Worm (Caenorhabditis elegans) whole organism, late embryonic: ENCODE data around the gene T02H6.9.

Experiments
- T23F11.4 ChIP-seq: fragments of 200-800 bp; sonication (Bioruptor generic); optimal IDR thresholded peaks from 2 replicates; lab custom pipeline; 2018; ENCODE audit warnings: mild to moderate bottlenecking, missing genetic modification characterization, missing compliant biosample characterization
- ceh-34 ChIP-seq: sonication (generic microtip); optimal IDR thresholded peaks from 2 replicates; lab custom pipeline; 2016; ENCODE audit warnings: mild to moderate bottlenecking, missing genetic modification characterization, missing compliant biosample characterization
- ceh-9 ChIP-seq: sonication (generic microtip); optimal IDR thresholded peaks from 2 replicates; lab custom pipeline; 2016; ENCODE audit warnings: mild to moderate bottlenecking, missing genetic modification characterization, inconsistent platforms, missing compliant biosample characterization
- gmeb-2 ChIP-seq: sonication (generic microtip); optimal IDR thresholded peaks from 2 replicates; lab custom pipeline; 2016; ENCODE audit warnings: missing genetic modification characterization, inconsistent platforms, missing compliant biosample characterization
- hlh-30 ChIP-seq: sonication (generic microtip); optimal IDR thresholded peaks from 2 replicates; lab custom pipeline; 2017; ENCODE audit warnings: antibody characterized with exemption, missing genetic modification characterization, missing compliant biosample characterization; ENCODE audit not compliant: insufficient read depth
- lim-6 ChIP-seq: sonication (generic microtip); optimal IDR thresholded peaks from 2 replicates; lab custom pipeline; 2016; ENCODE audit warnings: missing genetic modification characterization, missing compliant biosample characterization
- nfya-1 ChIP-seq: sonication (generic microtip); optimal IDR thresholded peaks from 2 replicates; lab custom pipeline; 2017; ENCODE audit warnings: missing genetic modification characterization, mild to moderate bottlenecking, missing compliant biosample characterization, antibody characterized with exemption, moderate library complexity
- nhr-11 ChIP-seq: fragments of 150-350 bp; optimal IDR thresholded peaks from 2 replicates; lab custom pipeline; 2014; ENCODE audit warnings: missing biosample characterization, missing genetic modification characterization
- nhr-232 ChIP-seq: sonication (generic microtip); optimal IDR thresholded peaks from 2 replicates; lab custom pipeline; 2016; ENCODE audit warnings: missing genetic modification characterization, missing compliant biosample characterization
- pax-1 ChIP-seq: fragments of 150-350 bp; optimal IDR thresholded peaks from 2 replicates; lab custom pipeline; 2014; ENCODE audit warnings: missing biosample characterization, missing genetic modification characterization
- pha-4 ChIP-seq: fragments of 150-350 bp; optimal IDR thresholded peaks from 2 replicates; lab custom pipeline; 2018; ENCODE audit warnings: missing biosample characterization, missing genetic modification reagents, missing genetic modification characterization
- rnt-1 ChIP-seq: sonication (generic microtip); optimal IDR thresholded peaks from 2 replicates; lab custom pipeline; 2016; ENCODE audit warnings: missing genetic modification characterization, missing compliant biosample characterization
- ztf-16 ChIP-seq: sonication (generic microtip); optimal IDR thresholded peaks from 2 replicates; lab custom pipeline; 2017; ENCODE audit warnings: missing genetic modification characterization, missing compliant biosample characterization

DNA sequence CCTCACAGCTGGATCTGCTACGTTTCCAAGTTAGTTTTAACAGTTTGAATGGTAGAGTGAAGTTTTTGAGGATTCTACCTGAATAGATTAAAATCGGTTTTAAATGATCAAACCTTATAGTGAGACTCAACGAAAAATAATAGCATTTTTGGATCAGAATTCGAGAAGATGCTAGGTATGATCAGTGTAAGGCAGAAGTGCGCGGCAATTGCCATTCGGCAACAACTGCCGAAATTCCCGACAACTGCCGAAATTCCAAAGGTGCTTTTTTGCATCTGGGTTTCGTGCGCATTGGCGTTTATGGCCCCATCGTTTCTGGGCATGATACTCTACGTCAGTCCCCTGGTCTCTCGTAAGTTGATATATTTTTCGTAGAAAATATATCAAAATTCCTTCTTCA, 4.8 kb downstream of the T02H6.9 start, which contains the start of gene T02H6.6:
- TF ChIP-seq nfya-1 (tag; lab: Kevin White, UChicago) (no peak), nhr-11 (no peak), rnt-1 (tag; lab: Kevin White, UChicago) (no peak), pha-4 (tag; lab: Kevin White, UChicago) (no peak), T23F11.4 (GFP tag; lab: Kevin White, UChicago) (no peak), hlh-30 (tag; lab: Kevin White, UChicago) (no peak), ceh-34 (no peak), pax-1 (tag; lab: Kevin White, UChicago) (no peak), nhr-232 (no peak), gmeb-2 (no peak), lim-6 (tag; lab: Kevin White, UChicago) (no peak), ceh-9 (tag; lab: Kevin White, UChicago) (no peak), ztf-16 (tag; lab: Kevin White, UChicago) (no peak)
